Worm (Caenorhabditis elegans) whole organism, L3 larva: Measurements from ENCODE around the gene srx-65.

Source experiments
- ZK546.5 ChIP-seq: sonication (generic microtip); optimal IDR thresholded peaks from 2 replicates; lab custom pipeline; 2017; ENCODE audit warnings: missing biosample characterization, missing genetic modification characterization
- aly-2 ChIP-seq: fragments of 150-350 bp; optimal IDR thresholded peaks from 2 replicates; lab custom pipeline; 2014; ENCODE audit warnings: missing biosample characterization, missing genetic modification characterization
- ama-1 ChIP-seq: fragments of 150-350 bp; optimal IDR thresholded peaks from 2 replicates; lab custom pipeline; 2018
- ceh-16 ChIP-seq: sonication (generic microtip); optimal IDR thresholded peaks from 2 replicates; lab custom pipeline; 2017; ENCODE audit warnings: missing biosample characterization, missing genetic modification characterization
- ceh-28 ChIP-seq: fragments of 150-350 bp; optimal IDR thresholded peaks from 2 replicates; lab custom pipeline; 2014; ENCODE audit warnings: missing biosample characterization, missing genetic modification reagents, missing genetic modification characterization
- daf-12 ChIP-seq: fragments of 150-350 bp; optimal IDR thresholded peaks from 2 replicates; lab custom pipeline; 2014; ENCODE audit warnings: missing biosample characterization, missing genetic modification reagents, missing genetic modification characterization
- egl-27 ChIP-seq: sonication (generic microtip); optimal IDR thresholded peaks from 4 replicates; lab custom pipeline; 2017; ENCODE audit warnings: missing biosample characterization, missing genetic modification reagents, missing genetic modification characterization
- egl-5 ChIP-seq: fragments of 150-350 bp; optimal IDR thresholded peaks from 2 replicates; lab custom pipeline; 2017; ENCODE audit warnings: missing biosample characterization, missing genetic modification reagents, missing genetic modification characterization, inconsistent platforms
- elt-1 ChIP-seq: fragments of 150-350 bp; optimal IDR thresholded peaks from 2 replicates; lab custom pipeline; 2014; ENCODE audit warnings: missing biosample characterization, missing genetic modification characterization
- elt-2 ChIP-seq: sonication (generic microtip); optimal IDR thresholded peaks from 2 replicates; lab custom pipeline; 2016; ENCODE audit warnings: missing genetic modification reagents, mild to moderate bottlenecking, missing genetic modification characterization, missing compliant biosample characterization
- elt-3 ChIP-seq, 3 experiments: fragments of 150-350 bp in 1 of 3; sonication (generic microtip) in 2 of 3; optimal IDR thresholded peaks; 2 replicates in 2 of 3; 4 replicates in 1 of 3; lab custom pipeline; 2014 to 2017; ENCODE audit warnings: missing biosample characterization in 3 of 3, missing genetic modification characterization in 3 of 3
- eor-1 ChIP-seq, 2 experiments: fragments of 150-350 bp; optimal IDR thresholded peaks; 2 replicates each; lab custom pipeline; 2014 to 2018; ENCODE audit warnings: missing biosample characterization in 2 of 2, missing genetic modification characterization in 2 of 2
- fkh-10 ChIP-seq: sonication (generic microtip); optimal IDR thresholded peaks from 2 replicates; lab custom pipeline; 2017; ENCODE audit warnings: missing biosample characterization, missing genetic modification reagents, missing genetic modification characterization
- fkh-2 ChIP-seq: fragments of 150-350 bp; optimal IDR thresholded peaks from 2 replicates; lab custom pipeline; 2014; ENCODE audit warnings: missing biosample characterization, missing genetic modification reagents, missing genetic modification characterization
- hmg-11 ChIP-seq: sonication (generic microtip); optimal IDR thresholded peaks from 2 replicates; lab custom pipeline; 2016; ENCODE audit warnings: missing genetic modification characterization, missing compliant biosample characterization
- jun-1 ChIP-seq: fragments of 150-350 bp; optimal IDR thresholded peaks from 2 replicates; lab custom pipeline; 2014; ENCODE audit warnings: missing biosample characterization, missing genetic modification reagents, missing genetic modification characterization
- lsy-12 ChIP-seq: sonication (generic microtip); optimal IDR thresholded peaks from 2 replicates; lab custom pipeline; 2016; ENCODE audit warnings: mild to moderate bottlenecking, missing genetic modification characterization, missing compliant biosample characterization
- mdl-1 ChIP-seq: fragments of 150-350 bp; optimal IDR thresholded peaks from 2 replicates; lab custom pipeline; 2014; ENCODE audit warnings: missing biosample characterization, missing genetic modification characterization
- nfya-1 ChIP-seq: sonication (generic microtip); optimal IDR thresholded peaks from 2 replicates; lab custom pipeline; 2017; ENCODE audit warnings: missing genetic modification characterization, mild to moderate bottlenecking, missing compliant biosample characterization, antibody characterized with exemption, moderate library complexity; ENCODE audit not compliant: insufficient read depth
- nhr-237 ChIP-seq: fragments of 150-350 bp; optimal IDR thresholded peaks from 2 replicates; lab custom pipeline; 2014; ENCODE audit warnings: missing biosample characterization, missing genetic modification characterization
- nhr-25 ChIP-seq: sonication (generic microtip); optimal IDR thresholded peaks from 2 replicates; lab custom pipeline; 2017; ENCODE audit warnings: missing biosample characterization, missing genetic modification characterization
- nhr-28 ChIP-seq: fragments of 150-350 bp; optimal IDR thresholded peaks from 2 replicates; lab custom pipeline; 2014; ENCODE audit warnings: missing biosample characterization, missing genetic modification characterization
- nhr-67 ChIP-seq: fragments of 150-350 bp; optimal IDR thresholded peaks from 2 replicates; lab custom pipeline; 2014; ENCODE audit warnings: missing biosample characterization, missing genetic modification characterization
- nhr-76 ChIP-seq: fragments of 150-350 bp; sonication (generic microtip); optimal IDR thresholded peaks from 5 replicates; lab custom pipeline; 2014; ENCODE audit warnings: missing biosample characterization, missing genetic modification characterization
- nhr-77 ChIP-seq: fragments of 150-350 bp; optimal IDR thresholded peaks from 2 replicates; lab custom pipeline; 2014; ENCODE audit warnings: missing biosample characterization, missing genetic modification characterization
- pha-4 ChIP-seq: fragments of 150-350 bp; optimal IDR thresholded peaks from 2 replicates; lab custom pipeline; 2014; ENCODE audit warnings: missing biosample characterization, missing genetic modification reagents, missing genetic modification characterization
- pqm-1 ChIP-seq: fragments of 150-350 bp; optimal IDR thresholded peaks from 2 replicates; lab custom pipeline; 2017; ENCODE audit warnings: missing biosample characterization, missing genetic modification characterization, inconsistent platforms
- sea-2 ChIP-seq: fragments of 150-350 bp; sonication (generic microtip); optimal IDR thresholded peaks from 4 replicates; lab custom pipeline; 2014; ENCODE audit warnings: missing biosample characterization, missing genetic modification reagents, missing genetic modification characterization
- skn-1 ChIP-seq: fragments of 150-350 bp; optimal IDR thresholded peaks from 2 replicates; lab custom pipeline; 2014; ENCODE audit warnings: missing biosample characterization, missing genetic modification characterization
- tbx-2 ChIP-seq: sonication (generic microtip); optimal IDR thresholded peaks from 2 replicates; lab custom pipeline; 2016; ENCODE audit warnings: mild to moderate bottlenecking, missing genetic modification characterization, missing compliant biosample characterization
- unc-62 ChIP-seq: fragments of 150-350 bp; sonication (generic microtip); optimal IDR thresholded peaks from 4 replicates; lab custom pipeline; 2014; ENCODE audit warnings: missing biosample characterization, missing genetic modification reagents, missing genetic modification characterization
- zag-1 ChIP-seq: fragments of 150-350 bp; optimal IDR thresholded peaks from 2 replicates; lab custom pipeline; 2014; ENCODE audit warnings: missing biosample characterization, missing genetic modification characterization
- ztf-11 ChIP-seq: fragments of 150-350 bp; optimal IDR thresholded peaks from 2 replicates; lab custom pipeline; 2014; ENCODE audit warnings: missing biosample characterization, missing genetic modification characterization
- ztf-4 ChIP-seq: fragments of 150-350 bp; optimal IDR thresholded peaks from 2 replicates; lab custom pipeline; 2014; ENCODE audit warnings: missing biosample characterization, missing genetic modification characterization

srx-65 gene

ce11 chrV:3896018-3896417 is 25.7 kb upstream of the srx-65 start:
- no peak for TF ChIP-seq daf-12
- TF ChIP-seq egl-5 (tag; lab: Kevin White, UChicago): no peak
- no peak for TF ChIP-seq skn-1 (tag; lab: Kevin White, UChicago)

ce11 chrV:3900102-3900501 is 21.6 kb upstream of the srx-65 start, which contains the start of gene irld-22:
irld-22 (minus strand) TSS chrV:3900202.
- TF ChIP-seq nhr-237 (tag; lab: Kevin White, UChicago) (no peak), jun-1 (tag; lab: Kevin White, UChicago) (no peak), nfya-1 (tag; lab: Kevin White, UChicago) (no peak), lsy-12 (tag; lab: Kevin White, UChicago) (no peak), nhr-67 (tag; lab: Kevin White, UChicago) (no peak), ceh-28 (tag; lab: Kevin White, UChicago) (no peak), pha-4 (tag; lab: Kevin White, UChicago) (no peak), fkh-2 (tag; lab: Kevin White, UChicago) (no peak), sea-2 (GFP tag; lab: Kevin White, UChicago) (no peak), nhr-76 (tag; lab: Kevin White, UChicago) (no peak), ZK546.5 (tag; lab: Kevin White, UChicago) (no peak), hmg-11 (tag; lab: Kevin White, UChicago) (no peak), elt-2 (tag; lab: Kevin White, UChicago) (no peak), skn-1 (tag; lab: Kevin White, UChicago) (no peak), egl-27 (tag; lab: Kevin White, UChicago) (no peak)
- TF ChIP-seq, all 47 proteins: peak for 0

ce11 chrV:3902458-3903157 is 19.1 kb upstream of the srx-65 start, which contains the start of the genes str-229 and srh-190:
str-229 (minus strand) TSS chrV:3902558.
srh-190 (plus strand) TSS chrV:3903107.
- no peak for TF ChIP-seq egl-5 (tag; lab: Kevin White, UChicago)
- TF ChIP-seq, all 47 proteins: peak for 0

ce11 chrV:3903424-3903823 is 18.3 kb upstream of the srx-65 start:
- no peak for TF ChIP-seq ztf-11 (tag; lab: Kevin White, UChicago)
- TF ChIP-seq nhr-67 (tag; lab: Kevin White, UChicago): no peak
- TF ChIP-seq pha-4 (tag; lab: Kevin White, UChicago): no peak
- no peak for TF ChIP-seq tbx-2
- no peak for TF ChIP-seq sea-2 (GFP tag; lab: Kevin White, UChicago)
- no peak for TF ChIP-seq aly-2 (tag; lab: Kevin White, UChicago)
- no peak for TF ChIP-seq elt-2 (tag; lab: Kevin White, UChicago)
- TF ChIP-seq ceh-16 (tag; lab: Kevin White, UChicago): no peak
- no peak for TF ChIP-seq eor-1 (tag; optimal IDR thresholded peaks at IDR 0.05; lab: Kevin White, UChicago)
- TF ChIP-seq, all 47 proteins: peak for 0

- TF ChIP-seq jun-1 (tag; lab: Kevin White, UChicago): no peak
- no peak for TF ChIP-seq pqm-1
- TF ChIP-seq mdl-1: no peak
Observed at ce11 chrV:3905841-3906240, 15.9 kb upstream of the srx-65 start, which contains the start of gene nhr-156. nhr-156 (plus strand) TSS chrV:3906106.

- no peak for TF ChIP-seq nfya-1 (tag; lab: Kevin White, UChicago)
- no peak for TF ChIP-seq ama-1 (lab: Kevin White, UChicago)
- TF ChIP-seq daf-12: no peak
- no peak for TF ChIP-seq ztf-4 (tag; lab: Kevin White, UChicago)
- TF ChIP-seq nhr-76 (tag; lab: Kevin White, UChicago): no peak
- TF ChIP-seq nhr-28 (tag; lab: Kevin White, UChicago): no peak
- no peak for TF ChIP-seq fkh-2 (tag; lab: Kevin White, UChicago)
- TF ChIP-seq elt-3 (tag; optimal IDR thresholded peaks at IDR 0.05; lab: Kevin White, UChicago): no peak
- no peak for TF ChIP-seq unc-62
- no peak for TF ChIP-seq zag-1 (tag; lab: Kevin White, UChicago)
- TF ChIP-seq nhr-77 (tag; lab: Kevin White, UChicago): no peak
- no peak for TF ChIP-seq ceh-28 (tag; lab: Kevin White, UChicago)
- TF ChIP-seq nhr-25 (tag; lab: Kevin White, UChicago): no peak
- no peak for TF ChIP-seq elt-1
- TF ChIP-seq egl-5 (tag; lab: Kevin White, UChicago): no peak
- no peak for TF ChIP-seq fkh-10 (GFP tag; lab: Kevin White, UChicago)
- TF ChIP-seq, all 47 proteins: peak for 0
Observed at ce11 chrV:3912472-3912871, 9.3 kb upstream of the srx-65 start, which contains the start of gene srx-68. srx-68 (plus strand) TSS chrV:3912772.
